Worm (Caenorhabditis elegans) whole organism, L1 larva: ENCODE data around the gene C45B11.5.

Experiments
- C34B4.2 ChIP-seq: sonication (generic microtip); optimal IDR thresholded peaks from 2 replicates; lab custom pipeline; 2017; ENCODE audit warnings: mild to moderate bottlenecking, missing genetic modification characterization, missing compliant biosample characterization
- aly-2 ChIP-seq: fragments of 150-350 bp; optimal IDR thresholded peaks from 2 replicates; lab custom pipeline; 2014; ENCODE audit warnings: missing biosample characterization, missing genetic modification characterization
- ama-1 ChIP-seq: fragments of 150-350 bp; optimal IDR thresholded peaks from 2 replicates; lab custom pipeline; 2014
- ceh-63 ChIP-seq: fragments of 200-800 bp; sonication (Bioruptor generic); optimal IDR thresholded peaks from 2 replicates; lab custom pipeline; 2018; ENCODE audit warnings: mild to moderate bottlenecking, missing genetic modification characterization, missing compliant biosample characterization
- ceh-8 ChIP-seq: fragments of 200-800 bp; sonication (Bioruptor generic); optimal IDR thresholded peaks from 2 replicates; lab custom pipeline; 2018; ENCODE audit warnings: mild to moderate bottlenecking, missing genetic modification characterization, moderate library complexity, missing compliant biosample characterization
- ceh-82 ChIP-seq, 3 experiments: fragments of 150-350 bp in 1 of 3; sonication (generic microtip) in 2 of 3; optimal IDR thresholded peaks; 2 replicates each; lab custom pipeline; 2014 to 2017; ENCODE audit warnings: missing biosample characterization in 3 of 3, missing genetic modification characterization in 3 of 3
- ceh-88 ChIP-seq: fragments of 200-800 bp; sonication (Bioruptor generic); IDR thresholded peaks from 2 replicates; pipeline ENCODE4 v1.3.6; 2022; ENCODE audit warnings: missing genetic modification characterization, missing compliant biosample characterization
- ces-1 ChIP-seq: fragments of 150-350 bp; optimal IDR thresholded peaks from 2 replicates; lab custom pipeline; 2014; ENCODE audit warnings: missing biosample characterization, missing genetic modification reagents, missing genetic modification characterization
- dpl-1 ChIP-seq, 3 experiments: fragments of 150-350 bp in 2 of 3; sonication (generic microtip) in 1 of 3; optimal IDR thresholded peaks; 2 replicates each; lab custom pipeline; 2014 to 2017; ENCODE audit warnings: missing biosample characterization in 3 of 3, missing genetic modification characterization in 3 of 3, missing genetic modification reagents in 3 of 3
- efl-3 ChIP-seq: fragments of 200-800 bp; sonication (Bioruptor generic); optimal IDR thresholded peaks from 2 replicates; lab custom pipeline; 2018; ENCODE audit warnings: mild to moderate bottlenecking, missing genetic modification characterization, missing compliant biosample characterization
- egl-27 ChIP-seq, 2 experiments: fragments of 150-350 bp in 1 of 2; sonication (generic microtip); optimal IDR thresholded peaks; 3 replicates each; lab custom pipeline; 2017 to 2018; ENCODE audit warnings: missing biosample characterization in 2 of 2, missing genetic modification characterization in 2 of 2, missing genetic modification reagents in 2 of 2
- elt-2 ChIP-seq: sonication (generic microtip); optimal IDR thresholded peaks from 2 replicates; lab custom pipeline; 2016; ENCODE audit warnings: missing genetic modification characterization, mild to moderate bottlenecking, inconsistent platforms, missing compliant biosample characterization, missing genetic modification reagents
- ets-5 ChIP-seq: fragments of 200-800 bp; sonication (Bioruptor generic); IDR thresholded peaks from 2 replicates; pipeline ENCODE4 v1.3.6; 2022; ENCODE audit warnings: missing genetic modification characterization, missing compliant biosample characterization
- fos-1 ChIP-seq: fragments of 150-350 bp; optimal IDR thresholded peaks from 2 replicates; lab custom pipeline; 2014; ENCODE audit warnings: missing biosample characterization, missing genetic modification characterization
- grh-1 ChIP-seq: fragments of 200-800 bp; sonication (Bioruptor generic); IDR thresholded peaks from 2 replicates; pipeline ENCODE4 v1.3.6; 2022; ENCODE audit warnings: missing genetic modification reagents, missing genetic modification characterization, missing compliant biosample characterization
- hlh-17 ChIP-seq: fragments of 200-800 bp; sonication (Bioruptor generic); optimal IDR thresholded peaks from 2 replicates; lab custom pipeline; 2018; ENCODE audit warnings: missing genetic modification characterization, mild to moderate bottlenecking, missing compliant biosample characterization, moderate library complexity, borderline replicate concordance
- hlh-4 ChIP-seq: sonication (generic microtip); optimal IDR thresholded peaks from 2 replicates; lab custom pipeline; 2016; ENCODE audit warnings: mild to moderate bottlenecking, missing genetic modification characterization, missing compliant biosample characterization
- hpl-2 ChIP-seq: fragments of 150-350 bp; optimal IDR thresholded peaks from 2 replicates; lab custom pipeline; 2014; ENCODE audit warnings: missing biosample characterization, missing genetic modification reagents, missing genetic modification characterization
- irx-1 ChIP-seq: sonication (generic microtip); optimal IDR thresholded peaks from 2 replicates; lab custom pipeline; 2016; ENCODE audit warnings: missing genetic modification characterization, missing compliant biosample characterization
- isw-1 ChIP-seq: fragments of 200-800 bp; sonication (Bioruptor generic); IDR thresholded peaks from 2 replicates; pipeline ENCODE4 v1.3.6; 2022; ENCODE audit warnings: missing genetic modification characterization, missing compliant biosample characterization
- jun-1 ChIP-seq: fragments of 150-350 bp; optimal IDR thresholded peaks from 2 replicates; lab custom pipeline; 2014; ENCODE audit warnings: missing biosample characterization, missing genetic modification reagents, missing genetic modification characterization
- lin-14 ChIP-seq: fragments of 200-800 bp; sonication (Bioruptor generic); optimal IDR thresholded peaks from 2 replicates; lab custom pipeline; 2018; ENCODE audit warnings: mild to moderate bottlenecking, missing genetic modification characterization, moderate library complexity, missing compliant biosample characterization
- lin-15B ChIP-seq: fragments of 150-350 bp; sonication (generic microtip); optimal IDR thresholded peaks from 3 replicates; lab custom pipeline; 2014; ENCODE audit warnings: missing biosample characterization, missing genetic modification characterization
- lin-35 ChIP-seq, 2 experiments: fragments of 150-350 bp; optimal IDR thresholded peaks; 2 replicates each; lab custom pipeline; 2014; ENCODE audit warnings: missing biosample characterization in 2 of 2, missing genetic modification characterization in 2 of 2, missing genetic modification reagents in 2 of 2
- lin-39 ChIP-seq: fragments of 150-350 bp; optimal IDR thresholded peaks from 2 replicates; lab custom pipeline; 2014; ENCODE audit warnings: missing biosample characterization, missing genetic modification reagents, missing genetic modification characterization
- lir-3 ChIP-seq: sonication (generic microtip); optimal IDR thresholded peaks from 2 replicates; lab custom pipeline; 2016; ENCODE audit warnings: mild to moderate bottlenecking, missing genetic modification characterization, moderate library complexity, missing compliant biosample characterization; ENCODE audit not compliant: poor library complexity
- lsy-2 ChIP-seq, 2 experiments: fragments of 150-350 bp; optimal IDR thresholded peaks; 2 replicates each; lab custom pipeline; 2014; ENCODE audit warnings: missing biosample characterization in 2 of 2, missing genetic modification characterization in 2 of 2
- mab-9 ChIP-seq: fragments of 200-800 bp; sonication (Bioruptor generic); IDR thresholded peaks from 2 replicates; pipeline ENCODE4 v1.3.6; 2022; ENCODE audit warnings: missing genetic modification reagents, missing genetic modification characterization, missing compliant biosample characterization
- mef-2 ChIP-seq: fragments of 150-350 bp; optimal IDR thresholded peaks from 2 replicates; lab custom pipeline; 2014; ENCODE audit warnings: missing biosample characterization, missing genetic modification characterization
- nhr-11 ChIP-seq: fragments of 150-350 bp; optimal IDR thresholded peaks from 2 replicates; lab custom pipeline; 2014; ENCODE audit warnings: missing biosample characterization, missing genetic modification characterization
- nhr-19 ChIP-seq: fragments of 200-800 bp; sonication (Bioruptor generic); conservative IDR thresholded peaks from 2 replicates; pipeline ENCODE4 v1.3.6; 2022; ENCODE audit warnings: missing genetic modification characterization, missing compliant biosample characterization
- nhr-20 ChIP-seq: sonication (generic microtip); optimal IDR thresholded peaks from 2 replicates; lab custom pipeline; 2016; ENCODE audit warnings: mild to moderate bottlenecking, missing genetic modification characterization, missing compliant biosample characterization
- nhr-237 ChIP-seq: fragments of 150-350 bp; optimal IDR thresholded peaks from 2 replicates; lab custom pipeline; 2014; ENCODE audit warnings: missing biosample characterization, missing genetic modification characterization
- nhr-28 ChIP-seq: fragments of 150-350 bp; optimal IDR thresholded peaks from 2 replicates; lab custom pipeline; 2014; ENCODE audit warnings: missing biosample characterization, missing genetic modification characterization
- nhr-47 ChIP-seq: sonication (generic microtip); optimal IDR thresholded peaks from 2 replicates; lab custom pipeline; 2016; ENCODE audit warnings: mild to moderate bottlenecking, missing genetic modification characterization, moderate library complexity, missing compliant biosample characterization
- nhr-76 ChIP-seq: sonication (generic microtip); optimal IDR thresholded peaks from 2 replicates; lab custom pipeline; 2017; ENCODE audit warnings: missing biosample characterization, missing genetic modification characterization
- nhr-77 ChIP-seq: fragments of 150-350 bp; optimal IDR thresholded peaks from 2 replicates; lab custom pipeline; 2014; ENCODE audit warnings: missing biosample characterization, missing genetic modification characterization
- nhr-85 ChIP-seq: sonication (generic microtip); peaks from one replicate; lab custom pipeline; 2016; ENCODE audit warnings: missing genetic modification characterization, inconsistent platforms, missing compliant biosample characterization
- nhr-90 ChIP-seq: sonication (generic microtip); optimal IDR thresholded peaks from 2 replicates; lab custom pipeline; 2016; ENCODE audit warnings: mild to moderate bottlenecking, missing genetic modification characterization, missing compliant biosample characterization; ENCODE audit not compliant: poor library complexity
- pqm-1 ChIP-seq: sonication (generic microtip); optimal IDR thresholded peaks from 3 replicates; lab custom pipeline; 2017; ENCODE audit warnings: missing biosample characterization, missing genetic modification characterization
- rnt-1 ChIP-seq: sonication (generic microtip); optimal IDR thresholded peaks from 2 replicates; lab custom pipeline; 2016; ENCODE audit warnings: mild to moderate bottlenecking, missing genetic modification characterization, moderate library complexity, missing compliant biosample characterization
- snpc-4 ChIP-seq: fragments of 150-350 bp; optimal IDR thresholded peaks from 2 replicates; lab custom pipeline; 2014; ENCODE audit warnings: missing biosample characterization, missing genetic modification characterization
- sox-4 ChIP-seq: sonication (generic microtip); optimal IDR thresholded peaks from 2 replicates; lab custom pipeline; 2016; ENCODE audit warnings: missing genetic modification characterization, missing compliant biosample characterization
- sptf-1 ChIP-seq: fragments of 150-350 bp; optimal IDR thresholded peaks from 2 replicates; lab custom pipeline; 2014; ENCODE audit warnings: missing biosample characterization, missing genetic modification characterization
- swsn-7 ChIP-seq: sonication (generic microtip); optimal IDR thresholded peaks from 2 replicates; lab custom pipeline; 2016; ENCODE audit warnings: missing genetic modification characterization, missing compliant biosample characterization
- tbx-2 ChIP-seq: sonication (generic microtip); optimal IDR thresholded peaks from 2 replicates; lab custom pipeline; 2016; ENCODE audit warnings: missing genetic modification characterization, missing compliant biosample characterization
- tlp-1 ChIP-seq: fragments of 150-350 bp; optimal IDR thresholded peaks from 2 replicates; lab custom pipeline; 2014; ENCODE audit warnings: missing biosample characterization, missing genetic modification characterization
- unc-130 ChIP-seq: fragments of 150-350 bp; optimal IDR thresholded peaks from 2 replicates; lab custom pipeline; 2017; ENCODE audit warnings: missing biosample characterization, missing genetic modification characterization, inconsistent platforms
- zip-4 ChIP-seq: fragments of 200-800 bp; sonication (Bioruptor generic); optimal IDR thresholded peaks from 2 replicates; lab custom pipeline; 2018; ENCODE audit warnings: mild to moderate bottlenecking, missing genetic modification characterization, moderate library complexity, missing compliant biosample characterization

C45B11.5 gene

ce11 chrV:11074448-11074847, 32.8 kb downstream of the C45B11.5 start, which contains the start of gene act-3 (continued):
- TF ChIP-seq ceh-82 (tag; optimal IDR thresholded peaks at IDR 0.05; lab: Kevin White, UChicago) (peak in 1 of 3 experiments; percentile 1), sptf-1 (tag; lab: Kevin White, UChicago) (no peak), ceh-63 (GFP tag; lab: Kevin White, UChicago) (no peak), lsy-2 (tag; optimal IDR thresholded peaks at IDR 0.05; lab: Kevin White, UChicago) (peak in 1 of 2 experiments; percentile 12), nhr-20 (tag; lab: Kevin White, UChicago) (peak; percentile 35), nhr-90 (tag; lab: Kevin White, UChicago) (no peak), nhr-85 (tag; lab: Kevin White, UChicago) (peak; percentile 36), nhr-47 (tag; lab: Kevin White, UChicago) (no peak), swsn-7 (peak; percentile 13), ama-1 (lab: Kevin White, UChicago) (no peak), hpl-2 (no peak)

DNA sequence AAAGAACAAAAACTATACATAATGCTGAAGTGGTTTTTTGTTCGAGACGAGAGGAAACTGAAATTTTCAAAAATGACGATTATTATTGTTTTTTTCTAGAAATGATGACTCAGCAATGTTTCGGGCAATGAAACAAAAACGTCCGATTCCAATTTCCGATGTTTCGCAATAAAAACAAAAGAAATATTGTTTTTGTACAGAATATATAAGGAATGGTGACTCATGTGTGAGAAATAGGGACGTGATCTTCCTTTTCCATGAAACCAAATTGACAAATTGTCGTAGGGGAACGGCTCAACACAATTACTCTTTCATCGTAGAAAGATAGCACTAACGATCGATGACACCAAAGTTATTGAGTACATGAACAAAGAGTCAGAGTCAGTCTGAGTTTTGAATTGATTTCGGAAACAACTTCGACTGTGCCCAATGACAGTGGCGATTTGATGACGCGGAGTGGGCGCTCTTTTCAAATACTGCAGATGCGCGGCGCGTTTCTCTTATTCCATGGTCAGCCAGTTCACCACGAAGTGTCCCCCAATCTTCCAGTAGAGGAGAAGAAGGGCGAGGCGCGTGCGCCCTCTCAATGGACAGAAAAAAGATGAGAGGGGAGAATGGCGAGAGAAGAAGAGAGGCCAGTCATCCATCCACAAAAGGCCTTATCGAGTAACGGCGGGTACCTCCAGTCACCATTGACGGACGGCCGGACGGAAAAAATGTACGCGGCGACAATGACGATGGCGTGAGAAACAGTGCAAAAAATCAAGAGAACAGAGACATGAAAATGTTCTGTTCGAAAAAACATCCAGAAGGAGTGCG, 33.8 kb downstream of the C45B11.5 start:
- TF ChIP-seq snpc-4 (tag; lab: Kevin White, UChicago) (peak; percentile 13), ces-1 (GFP tag; lab: Kevin White, UChicago) (no peak), zip-4 (GFP tag; lab: Kevin White, UChicago) (peak; percentile 19), sptf-1 (tag; lab: Kevin White, UChicago) (no peak), nhr-76 (tag; lab: Kevin White, UChicago) (no peak), nhr-237 (no peak), nhr-28 (tag; lab: Kevin White, UChicago) (no peak), irx-1 (no peak), jun-1 (tag; lab: Kevin White, UChicago) (no peak), lsy-2 (tag; optimal IDR thresholded peaks at IDR 0.05; lab: Kevin White, UChicago) (no peak), C34B4.2 (tag; lab: Kevin White, UChicago) (no peak), aly-2 (tag; lab: Kevin White, UChicago) (no peak), elt-2 (tag; lab: Kevin White, UChicago) (no peak), nhr-20 (tag; lab: Kevin White, UChicago) (no peak), lin-35 (GFP tag; optimal IDR thresholded peaks at IDR 0.05; lab: Kevin White, UChicago) (peak in 1 of 2 experiments; percentile 19), mab-9 (GFP tag; lab: Robert Waterston, UW) (no peak), grh-1 (GFP tag; lab: Robert Waterston, UW) (peak; percentile 36; the same call in 1 of the 2 replicates), ama-1 (lab: Kevin White, UChicago) (no peak), lin-14 (GFP tag; lab: Kevin White, UChicago) (peak; percentile 79), tbx-2 (tag; lab: Kevin White, UChicago) (no peak), egl-27 (tag; optimal IDR thresholded peaks at IDR 0.05; lab: Kevin White, UChicago) (no peak), fos-1 (tag; lab: Kevin White, UChicago) (no peak), hlh-17 (GFP tag; lab: Kevin White, UChicago) (no peak), isw-1 (no peak), hlh-4 (tag; lab: Kevin White, UChicago) (no peak), unc-130 (tag; lab: Kevin White, UChicago) (no peak), dpl-1 (GFP tag; optimal IDR thresholded peaks at IDR 0.05; lab: Kevin White, UChicago) (peak in 2 of 3 experiments; percentile 5 to 31), ets-5 (GFP tag; lab: Robert Waterston, UW) (no peak), efl-3 (GFP tag; lab: Kevin White, UChicago) (no peak), nhr-11 (tag; lab: Kevin White, UChicago) (no peak), nhr-77 (no peak), sox-4 (tag; lab: Kevin White, UChicago) (no peak), nhr-19 (GFP tag; lab: Robert Waterston, UW) (no peak; the same call in 1 of the 2 replicates), nhr-85 (tag; lab: Kevin White, UChicago) (no peak), ceh-88 (GFP tag; lab: Robert Waterston, UW) (no peak), mef-2 (tag; lab: Kevin White, UChicago) (no peak), lir-3 (tag; lab: Kevin White, UChicago) (no peak), pqm-1 (tag; lab: Kevin White, UChicago) (no peak), tlp-1 (tag; lab: Kevin White, UChicago) (no peak), lin-39 (tag; lab: Kevin White, UChicago) (no peak), ceh-8 (GFP tag; lab: Kevin White, UChicago) (no peak), lin-15B (tag; lab: Kevin White, UChicago) (no peak), rnt-1 (peak; percentile 22)
